Fruit fly (Drosophila melanogaster) whole organism, embryonic: ENCODE results near the gene CG4017.

ENCODE experiments used
- BtbVII ChIP-seq: fragments of 200-800 bp; sonication (Bioruptor generic); optimal IDR thresholded peaks from 3 replicates; lab custom pipeline; 2017; ENCODE audit warnings: missing biosample characterization, mild to moderate bottlenecking, missing genetic modification characterization
- CG12071 ChIP-seq: fragments of 200-800 bp; sonication (Bioruptor generic); optimal IDR thresholded peaks from 3 replicates; lab custom pipeline; 2018; ENCODE audit warnings: missing biosample characterization, mild to moderate bottlenecking, missing genetic modification characterization
- CG13287 ChIP-seq: fragments of 200-800 bp; sonication (Bioruptor generic); IDR thresholded peaks from 2 replicates; pipeline ENCODE4 v1.3.6; 2022; ENCODE audit warnings: missing biosample characterization, missing genetic modification characterization; ENCODE audit not compliant: partially characterized antibody
- CG15011 ChIP-seq: fragments of 200-800 bp; sonication (Bioruptor generic); optimal IDR thresholded peaks from 3 replicates; lab custom pipeline; 2018; ENCODE audit warnings: missing biosample characterization, mild to moderate bottlenecking, missing genetic modification characterization
- CG1832 ChIP-seq: fragments of 200-800 bp; sonication (Bioruptor generic); optimal IDR thresholded peaks from 2 replicates; lab custom pipeline; 2017; ENCODE audit warnings: missing biosample characterization, mild to moderate bottlenecking, missing genetic modification characterization, inconsistent platforms
- CG2202 ChIP-seq: fragments of 200-800 bp; sonication (Bioruptor generic); optimal IDR thresholded peaks from 2 replicates; lab custom pipeline; 2018; ENCODE audit warnings: missing biosample characterization, mild to moderate bottlenecking, missing genetic modification characterization
- CG2678 ChIP-seq: fragments of 200-800 bp; sonication (Bioruptor generic); optimal IDR thresholded peaks from 3 replicates; lab custom pipeline; 2019; ENCODE audit warnings: missing biosample characterization, mild to moderate bottlenecking, missing genetic modification characterization, moderate library complexity
- CG2712 ChIP-seq: fragments of 200-800 bp; optimal IDR thresholded peaks from 3 replicates; lab custom pipeline; 2019; ENCODE audit warnings: missing biosample characterization, mild to moderate bottlenecking, missing genetic modification characterization, moderate library complexity
- CG8765 ChIP-seq: fragments of 200-800 bp; sonication (Bioruptor generic); IDR thresholded peaks from 2 replicates; pipeline ENCODE4 v1.3.6; 2022; ENCODE audit warnings: missing biosample characterization, missing genetic modification characterization
- CG9932 ChIP-seq: fragments of 200-800 bp; sonication (Bioruptor generic); IDR thresholded peaks from 2 replicates; pipeline ENCODE4 v1.3.6; 2022; ENCODE audit warnings: missing biosample characterization, missing genetic modification characterization
- Dip3 ChIP-seq: fragments of 200-800 bp; sonication (Bioruptor generic); optimal IDR thresholded peaks from 3 replicates; lab custom pipeline; 2016; ENCODE audit warnings: missing biosample characterization, missing genetic modification characterization
- Dll ChIP-seq: fragments of 200-800 bp; sonication (Bioruptor generic); IDR thresholded peaks from 4 replicates; pipeline ENCODE4 v1.3.6; 2022; ENCODE audit warnings: missing biosample characterization, missing genetic modification characterization; ENCODE audit not compliant: partially characterized antibody
- Doc3 ChIP-seq: fragments of 200-800 bp; sonication (Bioruptor generic); IDR thresholded peaks from 3 replicates; pipeline ENCODE4 v1.3.6; 2022; ENCODE audit warnings: missing biosample characterization, missing genetic modification characterization; ENCODE audit not compliant: partially characterized antibody
- Fer3 ChIP-seq: fragments of 200-800 bp; sonication (Bioruptor generic); optimal IDR thresholded peaks from 2 replicates; lab custom pipeline; 2018; ENCODE audit warnings: missing biosample characterization, mild to moderate bottlenecking, missing genetic modification characterization, moderate library complexity
- H15 ChIP-seq: fragments of 200-800 bp; sonication (Bioruptor generic); IDR thresholded peaks from 3 replicates; pipeline ENCODE4 v1.3.6; 2022; ENCODE audit warnings: missing biosample characterization, missing genetic modification characterization
- Kr ChIP-seq: fragments of 200-800 bp; sonication (Bioruptor generic); optimal IDR thresholded peaks from 2 replicates; lab custom pipeline; 2017; ENCODE audit warnings: missing biosample characterization, mild to moderate bottlenecking, missing genetic modification characterization
- Max ChIP-seq: fragments of 200-800 bp; sonication (Bioruptor generic); optimal IDR thresholded peaks from 2 replicates; lab custom pipeline; 2016; ENCODE audit warnings: missing biosample characterization, mild to moderate bottlenecking, missing genetic modification characterization
- NC2β ChIP-seq: fragments of 200-800 bp; sonication (Bioruptor generic); optimal IDR thresholded peaks from 2 replicates; lab custom pipeline; 2016; ENCODE audit warnings: missing biosample characterization, missing genetic modification characterization
- NfI ChIP-seq: fragments of 200-800 bp; sonication (Bioruptor generic); optimal IDR thresholded peaks from 3 replicates; lab custom pipeline; 2018; ENCODE audit warnings: missing biosample characterization, mild to moderate bottlenecking, missing genetic modification characterization, moderate library complexity
- PHDP ChIP-seq: fragments of 200-800 bp; sonication (Bioruptor generic); optimal IDR thresholded peaks from 3 replicates; lab custom pipeline; 2018; ENCODE audit warnings: missing biosample characterization, mild to moderate bottlenecking, missing genetic modification characterization, moderate library complexity
- Poxn ChIP-seq: fragments of 200-800 bp; sonication (Bioruptor generic); IDR thresholded peaks from 2 replicates; pipeline ENCODE4 v1.3.6; 2022; ENCODE audit warnings: missing biosample characterization, missing genetic modification characterization
- Rfx ChIP-seq: fragments of 200-800 bp; sonication (Bioruptor generic); IDR thresholded peaks from 2 replicates; pipeline ENCODE4 v1.3.6; 2022; ENCODE audit warnings: missing biosample characterization, missing genetic modification characterization
- Rx ChIP-seq: fragments of 200-800 bp; sonication (Bioruptor generic); IDR thresholded peaks from 2 replicates; pipeline ENCODE4 v1.3.6; 2022; ENCODE audit warnings: missing biosample characterization, missing genetic modification characterization
- Sox102F ChIP-seq: fragments of 200-800 bp; sonication (Bioruptor generic); optimal IDR thresholded peaks from 2 replicates; lab custom pipeline; 2018; ENCODE audit warnings: missing biosample characterization, mild to moderate bottlenecking, missing genetic modification characterization, moderate library complexity
- ash1 ChIP-seq: fragments of 200-800 bp; sonication (Bioruptor generic); optimal IDR thresholded peaks from 2 replicates; lab custom pipeline; 2018; ENCODE audit warnings: missing biosample characterization, mild to moderate bottlenecking, missing genetic modification characterization
- bab2 ChIP-seq: fragments of 200-800 bp; sonication (Bioruptor generic); optimal IDR thresholded peaks from 2 replicates; lab custom pipeline; 2016; ENCODE audit warnings: missing biosample characterization, missing genetic modification characterization
- crol ChIP-seq: fragments of 200-800 bp; sonication (Bioruptor generic); IDR thresholded peaks from 2 replicates; pipeline ENCODE4 v1.3.6; 2022; ENCODE audit warnings: missing biosample characterization, missing genetic modification characterization
- dimm ChIP-seq: fragments of 200-800 bp; sonication (Bioruptor generic); IDR thresholded peaks from 2 replicates; pipeline ENCODE4 v1.3.6; 2022; ENCODE audit warnings: missing biosample characterization, missing genetic modification characterization
- emc ChIP-seq: fragments of 200-800 bp; sonication (Bioruptor generic); optimal IDR thresholded peaks from 2 replicates; lab custom pipeline; 2016; ENCODE audit warnings: missing biosample characterization, missing genetic modification characterization
- eyg ChIP-seq: fragments of 200-800 bp; sonication (Bioruptor generic); optimal IDR thresholded peaks from 3 replicates; lab custom pipeline; 2016; ENCODE audit warnings: missing biosample characterization, missing genetic modification characterization
- grn ChIP-seq: fragments of 200-800 bp; sonication (Bioruptor generic); optimal IDR thresholded peaks from 3 replicates; lab custom pipeline; 2017; ENCODE audit warnings: missing biosample characterization, missing genetic modification characterization
- h ChIP-seq: fragments of >200 bp; optimal IDR thresholded peaks from 2 replicates; lab custom pipeline; 2017
- hb ChIP-seq: fragments of 200-800 bp; sonication (Bioruptor generic); IDR thresholded peaks from 3 replicates; pipeline ENCODE4 v1.3.6; 2022; ENCODE audit warnings: missing biosample characterization, missing genetic modification characterization; ENCODE audit not compliant: partially characterized antibody
- hth ChIP-seq: fragments of >200 bp; optimal IDR thresholded peaks from 2 replicates; lab custom pipeline; 2017; ENCODE audit warnings: inconsistent platforms
- insv ChIP-seq, 2 experiments: fragments of 200-800 bp; sonication (Bioruptor generic); optimal IDR thresholded peaks; 3 replicates each; lab custom pipeline; 2016 to 2018; ENCODE audit warnings: missing biosample characterization in 2 of 2, missing genetic modification characterization in 2 of 2
- kah ChIP-seq: fragments of 200-800 bp; sonication (Bioruptor generic); optimal IDR thresholded peaks from 2 replicates; lab custom pipeline; 2018; ENCODE audit warnings: missing biosample characterization, mild to moderate bottlenecking, missing genetic modification characterization
- ken ChIP-seq: fragments of 200-800 bp; sonication (Bioruptor generic); IDR thresholded peaks from 3 replicates; pipeline ENCODE4 v1.3.6; 2022; ENCODE audit warnings: missing biosample characterization, missing genetic modification characterization
- klu ChIP-seq: fragments of 200-800 bp; sonication (Bioruptor generic); IDR thresholded peaks from 2 replicates; pipeline ENCODE4 v1.3.6; 2022; ENCODE audit warnings: missing biosample characterization, missing genetic modification characterization
- knrl ChIP-seq: fragments of 200-800 bp; sonication (Bioruptor generic); IDR thresholded peaks from 3 replicates; pipeline ENCODE4 v1.3.6; 2022; ENCODE audit warnings: missing biosample characterization, missing genetic modification characterization; ENCODE audit not compliant: partially characterized antibody
- nerfin-2 ChIP-seq: fragments of 200-800 bp; sonication (Bioruptor generic); IDR thresholded peaks from 2 replicates; pipeline ENCODE4 v1.3.6; 2022; ENCODE audit warnings: missing biosample characterization, missing genetic modification characterization; ENCODE audit not compliant: partially characterized antibody
- peb ChIP-seq: fragments of 200-800 bp; sonication (Bioruptor generic); IDR thresholded peaks from 2 replicates; pipeline ENCODE4 v1.3.6; 2022; ENCODE audit warnings: missing biosample characterization, missing genetic modification characterization
- prd ChIP-seq, 3 experiments: fragments of >200 bp in 2 of 3; fragments of 200-800 bp in 1 of 3; sonication (Bioruptor generic) in 1 of 3; optimal IDR thresholded peaks in 2 of 3; IDR thresholded peaks in 1 of 3; 2 replicates in 2 of 3; 3 replicates in 1 of 3; pipeline versions ENCODE4 v1.3.6 to Lab custom; 2017 to 2022; ENCODE audit warnings: missing biosample characterization in 1 of 3, missing genetic modification characterization in 1 of 3
- rib ChIP-seq: fragments of 200-800 bp; sonication (Bioruptor generic); IDR thresholded peaks from 2 replicates; pipeline ENCODE4 v1.3.6; 2022; ENCODE audit warnings: missing biosample characterization, missing genetic modification characterization
- sima ChIP-seq: fragments of 200-800 bp; sonication (Bioruptor generic); optimal IDR thresholded peaks from 2 replicates; lab custom pipeline; 2016; ENCODE audit warnings: missing biosample characterization, missing genetic modification characterization
- sr ChIP-seq: fragments of 200-800 bp; sonication (Bioruptor generic); IDR thresholded peaks from 3 replicates; pipeline ENCODE4 v1.3.6; 2022; ENCODE audit warnings: missing biosample characterization, missing genetic modification characterization
- ssp ChIP-seq: fragments of 200-800 bp; sonication (Bioruptor generic); IDR thresholded peaks from 2 replicates; pipeline ENCODE4 v1.3.6; 2022; ENCODE audit warnings: missing biosample characterization, missing genetic modification characterization
- tio ChIP-seq: fragments of 200-800 bp; sonication (Bioruptor generic); optimal IDR thresholded peaks from 2 replicates; lab custom pipeline; 2017; ENCODE audit warnings: missing biosample characterization, missing genetic modification characterization, inconsistent platforms
- tna ChIP-seq: fragments of 200-800 bp; sonication (Bioruptor generic); IDR thresholded peaks from 2 replicates; pipeline ENCODE4 v1.3.6; 2022; ENCODE audit warnings: missing biosample characterization, missing genetic modification characterization; ENCODE audit not compliant: partially characterized antibody
- z ChIP-seq: fragments of 200-800 bp; sonication (Bioruptor generic); IDR thresholded peaks from 3 replicates; pipeline ENCODE4 v1.3.6; 2022; ENCODE audit warnings: missing biosample characterization, missing genetic modification characterization

CG4017 gene

DNA sequence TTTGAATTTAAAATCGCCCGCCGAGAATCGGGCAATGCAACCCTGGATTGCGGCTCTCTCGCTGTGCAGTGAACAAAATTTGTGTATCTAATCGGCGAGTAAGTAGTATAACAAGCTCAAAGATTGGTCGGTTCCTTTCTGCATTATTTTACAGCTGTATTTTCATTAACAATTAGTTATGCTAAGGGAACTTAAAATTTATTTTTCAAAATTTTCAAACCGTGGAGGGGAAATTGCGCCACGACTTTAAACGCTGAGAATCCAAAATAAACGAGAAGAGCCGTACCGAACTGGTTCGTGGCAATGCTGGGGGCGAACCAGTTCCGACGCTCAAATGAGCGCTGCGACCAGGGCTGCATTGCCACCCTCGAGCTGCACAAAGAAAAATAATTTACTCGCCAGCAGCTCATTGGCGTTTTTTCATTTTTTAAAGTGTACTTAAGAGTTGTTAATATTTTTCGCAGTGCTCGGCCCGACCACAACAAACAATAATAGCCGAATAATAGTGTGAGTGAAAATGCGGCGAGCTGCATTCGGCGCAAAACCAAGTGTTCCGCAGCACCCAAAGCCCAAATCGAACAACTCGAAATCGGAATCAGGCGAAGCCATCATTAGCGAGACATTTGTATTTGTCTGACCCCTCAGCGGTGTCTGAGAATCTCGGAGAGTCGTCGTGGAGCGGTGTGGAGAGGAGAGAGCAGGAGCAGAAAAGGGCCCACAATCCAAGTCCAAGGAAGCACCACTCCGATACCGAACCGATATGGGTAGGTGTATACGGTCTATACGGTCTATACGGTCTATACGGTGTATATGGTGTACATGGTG lies 8.7 kb upstream of the CG4017 start, which contains the start of gene zf30C (continued):
- TF ChIP-seq NC2β (GFP tag; lab: Kevin White, UChicago) (peak; percentile 87), rib (peak; percentile 47), Dip3 (peak; percentile 91), eyg (GFP tag; lab: Kevin White, UChicago) (peak; percentile 90), Sox102F (GFP tag; lab: Kevin White, UChicago) (peak; percentile 75), sima (GFP tag; lab: Kevin White, UChicago) (peak; percentile 27), klu (GFP tag; lab: Robert Waterston, UW) (peak; percentile 78), CG1832 (GFP tag; lab: Kevin White, UChicago) (no peak), z (no peak), Kr (GFP tag; lab: Kevin White, UChicago) (no peak), PHDP (tag; lab: Kevin White, UChicago) (peak; percentile 76), dimm (GFP tag; lab: Robert Waterston, UW) (peak; percentile 30; the same call in 1 of the 2 replicates), Doc3 (GFP tag; lab: Robert Waterston, UW) (no peak), prd (optimal IDR thresholded peaks at IDR 0.05; lab: Kevin White, UChicago) (no peak), prd (GFP tag; IDR thresholded peaks at IDR 0.05; lab: Robert Waterston, UW) (peak; percentile 92), CG12071 (GFP tag; lab: Kevin White, UChicago) (peak; percentile 61), tna (no peak), insv (GFP tag; optimal IDR thresholded peaks at IDR 0.05; lab: Kevin White, UChicago) (peak in 1 of 2 experiments; percentile 56), kah (GFP tag; lab: Kevin White, UChicago) (peak; percentile 38), ssp (GFP tag; lab: Robert Waterston, UW) (peak; percentile 70), sr (GFP tag; lab: Robert Waterston, UW) (peak; percentile 80), hb (GFP tag; lab: Robert Waterston, UW) (no peak), knrl (GFP tag; lab: Robert Waterston, UW) (peak; percentile 69), hth (lab: Kevin White, UChicago) (no peak), ash1 (GFP tag; lab: Kevin White, UChicago) (no peak), Fer3 (tag; lab: Kevin White, UChicago) (peak; percentile 75), peb (GFP tag; lab: Robert Waterston, UW) (peak; percentile 52; the same call in 1 of the 2 replicates), CG2678 (peak; percentile 77), h (lab: Kevin White, UChicago) (no peak), emc (GFP tag; lab: Kevin White, UChicago) (peak; percentile 85), grn (GFP tag; lab: Kevin White, UChicago) (peak; percentile 12), Max (peak; percentile 80), Dll (GFP tag; lab: Robert Waterston, UW) (peak; percentile 25; the same call in 3 of the 4 replicates), nerfin-2 (GFP tag; lab: Robert Waterston, UW) (0 out of 2 replicates have a peak, but pooled peaks have one; percentile 30), CG15011 (GFP tag; lab: Kevin White, UChicago) (peak; percentile 26), H15 (GFP tag; lab: Robert Waterston, UW) (peak; percentile 83), CG2202 (tag; lab: Kevin White, UChicago) (peak; percentile 41), bab2 (GFP tag; lab: Kevin White, UChicago) (peak; percentile 92), Rx (GFP tag; lab: Robert Waterston, UW) (peak; percentile 77), CG9932 (peak; percentile 94), CG8765 (GFP tag; lab: Robert Waterston, UW) (peak; percentile 64; the same call in 1 of the 2 replicates), ken (peak; percentile 90), CG2712 (tag; lab: Kevin White, UChicago) (peak; percentile 79), Poxn (peak; percentile 48; the same call in 1 of the 2 replicates), BtbVII (GFP tag; lab: Kevin White, UChicago) (peak; percentile 57), tio (GFP tag; lab: Kevin White, UChicago) (no peak), NfI (GFP tag; lab: Kevin White, UChicago) (peak; percentile 82), Rfx (GFP tag; lab: Robert Waterston, UW) (peak; percentile 93), CG13287 (GFP tag; lab: Robert Waterston, UW) (peak; percentile 66), crol (GFP tag; lab: Robert Waterston, UW) (no peak)
